Fruit fly (Drosophila melanogaster) whole organism, embryonic: ENCODE data around the gene TpnC25D.

ENCODE experiments used
- CG11398 ChIP-seq: fragments of 200-800 bp; sonication (Bioruptor generic); optimal IDR thresholded peaks from 2 replicates; lab custom pipeline; 2016; ENCODE audit warnings: missing biosample characterization, missing genetic modification characterization
- CG11456 ChIP-seq: fragments of 200-800 bp; sonication (Bioruptor generic); IDR thresholded peaks from 3 replicates; pipeline ENCODE4 v1.3.6; 2022; ENCODE audit warnings: missing biosample characterization, missing genetic modification characterization
- CG11560 ChIP-seq: fragments of 200-800 bp; sonication (Bioruptor generic); IDR thresholded peaks from 3 replicates; pipeline ENCODE4 v1.3.6; 2022; ENCODE audit warnings: missing biosample characterization, missing genetic modification characterization
- CG13624 ChIP-seq: fragments of 200-800 bp; sonication (Bioruptor generic); optimal IDR thresholded peaks from 2 replicates; lab custom pipeline; 2016; ENCODE audit warnings: missing biosample characterization, missing genetic modification characterization
- CG13775 ChIP-seq: fragments of 200-800 bp; sonication (Bioruptor generic); optimal IDR thresholded peaks from 3 replicates; lab custom pipeline; 2017; ENCODE audit warnings: missing biosample characterization, mild to moderate bottlenecking, missing genetic modification characterization
- CG15073 ChIP-seq: fragments of 200-800 bp; sonication (Bioruptor generic); optimal IDR thresholded peaks from 2 replicates; lab custom pipeline; 2016; ENCODE audit warnings: missing biosample characterization, missing genetic modification characterization
- CG15479 ChIP-seq: fragments of 200-800 bp; sonication (Bioruptor generic); optimal IDR thresholded peaks from 3 replicates; lab custom pipeline; 2019; ENCODE audit warnings: missing biosample characterization, mild to moderate bottlenecking, missing genetic modification characterization, moderate library complexity
- CG18599 ChIP-seq: fragments of 200-800 bp; sonication (Bioruptor generic); optimal IDR thresholded peaks from 3 replicates; lab custom pipeline; 2017; ENCODE audit warnings: missing biosample characterization, missing genetic modification characterization, mild to moderate bottlenecking, moderate library complexity, missing genetic modification reagents
- CG18764 ChIP-seq: fragments of 200-800 bp; sonication (Bioruptor generic); optimal IDR thresholded peaks from 3 replicates; lab custom pipeline; 2016; ENCODE audit warnings: missing biosample characterization, missing genetic modification characterization
- CG2712 ChIP-seq: fragments of 200-800 bp; optimal IDR thresholded peaks from 3 replicates; lab custom pipeline; 2019; ENCODE audit warnings: missing biosample characterization, mild to moderate bottlenecking, missing genetic modification characterization, moderate library complexity
- CG30403 ChIP-seq: fragments of 200-800 bp; sonication (Bioruptor generic); optimal IDR thresholded peaks from 3 replicates; lab custom pipeline; 2016; ENCODE audit warnings: missing biosample characterization, missing genetic modification characterization
- CG31365 ChIP-seq: fragments of 200-800 bp; sonication (Bioruptor generic); optimal IDR thresholded peaks from 2 replicates; lab custom pipeline; 2018; ENCODE audit warnings: missing biosample characterization, mild to moderate bottlenecking, missing genetic modification characterization
- CG4360 ChIP-seq: fragments of 200-800 bp; sonication (Bioruptor generic); IDR thresholded peaks from 2 replicates; pipeline ENCODE4 v1.3.6; 2022; ENCODE audit warnings: missing biosample characterization, missing genetic modification characterization
- CG5245 ChIP-seq: fragments of 200-800 bp; sonication (Bioruptor generic); optimal IDR thresholded peaks from 3 replicates; lab custom pipeline; 2016; ENCODE audit warnings: missing biosample characterization, missing genetic modification characterization
- CHES-1-like ChIP-seq: fragments of 200-800 bp; sonication (Bioruptor generic); optimal IDR thresholded peaks from 2 replicates; lab custom pipeline; 2016; ENCODE audit warnings: missing biosample characterization, missing genetic modification characterization
- CkIIα-i1 ChIP-seq: fragments of 200-800 bp; sonication (Bioruptor generic); IDR thresholded peaks from 2 replicates; pipeline ENCODE4 v1.3.6; 2022; ENCODE audit warnings: missing biosample characterization, missing genetic modification characterization
- Dref ChIP-seq: fragments of 200-800 bp; sonication (Bioruptor generic); IDR thresholded peaks from 2 replicates; pipeline ENCODE4 v1.3.6; 2022; ENCODE audit warnings: missing biosample characterization, missing genetic modification characterization
- Drgx ChIP-seq: fragments of 200-800 bp; sonication (Bioruptor generic); IDR thresholded peaks from 2 replicates; pipeline ENCODE4 v1.3.6; 2022; ENCODE audit warnings: missing biosample characterization, missing genetic modification characterization
- Ets65A ChIP-seq: fragments of 200-800 bp; sonication (Bioruptor generic); peaks from one replicate; lab custom pipeline; 2016; ENCODE audit warnings: missing biosample characterization, missing genetic modification characterization
- GATAe ChIP-seq: fragments of 200-800 bp; sonication (Bioruptor generic); conservative IDR thresholded peaks from 2 replicates; pipeline ENCODE4 v1.3.6; 2022; ENCODE audit warnings: missing biosample characterization, missing genetic modification characterization
- HLH54F ChIP-seq: fragments of 200-800 bp; sonication (Bioruptor generic); optimal IDR thresholded peaks from 3 replicates; lab custom pipeline; 2016; ENCODE audit warnings: missing biosample characterization, missing genetic modification characterization
- HmgD ChIP-seq: fragments of 200-800 bp; sonication (Bioruptor generic); optimal IDR thresholded peaks from 3 replicates; lab custom pipeline; 2016; ENCODE audit warnings: missing biosample characterization, missing genetic modification characterization
- Hmx ChIP-seq: fragments of 200-800 bp; sonication (Bioruptor generic); optimal IDR thresholded peaks from 2 replicates; lab custom pipeline; 2016; ENCODE audit warnings: missing biosample characterization, missing genetic modification characterization
- Hr39 ChIP-seq: fragments of >200 bp; optimal IDR thresholded peaks from 2 replicates; lab custom pipeline; 2017
- Hsf ChIP-seq: fragments of 200-800 bp; sonication (Bioruptor generic); optimal IDR thresholded peaks from 3 replicates; lab custom pipeline; 2016; ENCODE audit warnings: missing biosample characterization, missing genetic modification characterization
- Neu2 ChIP-seq: fragments of 200-800 bp; sonication (Bioruptor generic); optimal IDR thresholded peaks from 3 replicates; lab custom pipeline; 2016; ENCODE audit warnings: missing biosample characterization, missing genetic modification characterization, borderline replicate concordance
- Poxn ChIP-seq: fragments of 200-800 bp; sonication (Bioruptor generic); IDR thresholded peaks from 2 replicates; pipeline ENCODE4 v1.3.6; 2022; ENCODE audit warnings: missing biosample characterization, missing genetic modification characterization
- Xbp1 ChIP-seq: fragments of 200-800 bp; sonication (Bioruptor generic); optimal IDR thresholded peaks from 3 replicates; lab custom pipeline; 2016; ENCODE audit warnings: missing biosample characterization, mild to moderate bottlenecking, missing genetic modification characterization
- al ChIP-seq: fragments of 200-800 bp; sonication (Bioruptor generic); IDR thresholded peaks from 2 replicates; pipeline ENCODE4 v1.3.6; 2022; ENCODE audit warnings: missing biosample characterization, missing genetic modification characterization
- ap ChIP-seq: fragments of 200-800 bp; sonication (Bioruptor generic); IDR thresholded peaks from 2 replicates; pipeline ENCODE4 v1.3.6; 2022; ENCODE audit warnings: missing biosample characterization, missing genetic modification characterization
- cg ChIP-seq: fragments of 200-800 bp; sonication (Bioruptor generic); optimal IDR thresholded peaks from 3 replicates; lab custom pipeline; 2019; ENCODE audit warnings: missing biosample characterization, mild to moderate bottlenecking, missing genetic modification characterization, moderate library complexity
- chinmo ChIP-seq: fragments of 200-800 bp; sonication (Bioruptor generic); IDR thresholded peaks from 4 replicates; pipeline ENCODE4 v1.3.6; 2022; ENCODE audit warnings: missing biosample characterization, missing genetic modification characterization; ENCODE audit not compliant: partially characterized antibody
- crp ChIP-seq, 2 experiments: fragments of 200-800 bp; sonication (Bioruptor generic); optimal IDR thresholded peaks; 2 replicates in 1 of 2; 3 replicates in 1 of 2; lab custom pipeline; 2017; ENCODE audit warnings: missing biosample characterization in 2 of 2, missing genetic modification characterization in 2 of 2, mild to moderate bottlenecking in 1 of 2, moderate library complexity in 1 of 2
- da ChIP-seq: fragments of 200-800 bp; sonication (Bioruptor generic); optimal IDR thresholded peaks from 2 replicates; lab custom pipeline; 2016; ENCODE audit warnings: missing biosample characterization, missing genetic modification characterization
- dan ChIP-seq: fragments of 200-800 bp; sonication (Bioruptor generic); IDR thresholded peaks from 2 replicates; pipeline ENCODE4 v1.3.6; 2022; ENCODE audit warnings: missing biosample characterization, missing genetic modification characterization
- dm ChIP-seq: fragments of 200-800 bp; sonication (Bioruptor generic); optimal IDR thresholded peaks from 3 replicates; lab custom pipeline; 2016; ENCODE audit warnings: missing biosample characterization, missing genetic modification characterization
- ind ChIP-seq: fragments of 200-800 bp; sonication (Bioruptor generic); optimal IDR thresholded peaks from 3 replicates; lab custom pipeline; 2016; ENCODE audit warnings: missing biosample characterization, missing genetic modification characterization
- kni ChIP-seq: fragments of 200-800 bp; sonication (Bioruptor generic); optimal IDR thresholded peaks from 3 replicates; lab custom pipeline; 2017; ENCODE audit warnings: mild to moderate bottlenecking, missing biosample characterization, missing genetic modification reagents, missing genetic modification characterization
- knrl ChIP-seq: fragments of 200-800 bp; sonication (Bioruptor generic); IDR thresholded peaks from 3 replicates; pipeline ENCODE4 v1.3.6; 2022; ENCODE audit warnings: missing biosample characterization, missing genetic modification characterization; ENCODE audit not compliant: partially characterized antibody
- lola ChIP-seq, 3 experiments: fragments of >200 bp in 2 of 3; fragments of 200-800 bp in 1 of 3; sonication (Bioruptor generic) in 1 of 3; optimal IDR thresholded peaks; 2 replicates each; lab custom pipeline; 2017 to 2019; ENCODE audit warnings: missing biosample characterization in 3 of 3, missing genetic modification characterization in 3 of 3, mild to moderate bottlenecking in 1 of 3, moderate library complexity in 1 of 3
- maf-S ChIP-seq: fragments of 200-800 bp; sonication (Bioruptor generic); optimal IDR thresholded peaks from 2 replicates; lab custom pipeline; 2016; ENCODE audit warnings: missing biosample characterization, missing genetic modification characterization
- mirr ChIP-seq: fragments of 200-800 bp; sonication (Bioruptor generic); optimal IDR thresholded peaks from 3 replicates; lab custom pipeline; 2018; ENCODE audit warnings: missing biosample characterization, mild to moderate bottlenecking, missing genetic modification characterization
- nerfin-2 ChIP-seq: fragments of 200-800 bp; sonication (Bioruptor generic); IDR thresholded peaks from 2 replicates; pipeline ENCODE4 v1.3.6; 2022; ENCODE audit warnings: missing biosample characterization, missing genetic modification characterization; ENCODE audit not compliant: partially characterized antibody
- nom ChIP-seq: fragments of 200-800 bp; sonication (Bioruptor generic); optimal IDR thresholded peaks from 2 replicates; lab custom pipeline; 2017; ENCODE audit warnings: missing biosample characterization, missing genetic modification characterization, mild to moderate bottlenecking, moderate library complexity, missing genetic modification reagents
- pita ChIP-seq: fragments of 200-800 bp; sonication (Bioruptor generic); optimal IDR thresholded peaks from 2 replicates; lab custom pipeline; 2017; ENCODE audit warnings: missing biosample characterization, mild to moderate bottlenecking, missing genetic modification characterization
- psq ChIP-seq: fragments of 200-800 bp; sonication (Bioruptor generic); optimal IDR thresholded peaks from 2 replicates; lab custom pipeline; 2017; ENCODE audit warnings: missing biosample characterization, missing genetic modification characterization
- pzg ChIP-seq: fragments of 200-800 bp; sonication (Bioruptor generic); optimal IDR thresholded peaks from 3 replicates; lab custom pipeline; 2018; ENCODE audit warnings: missing biosample characterization, mild to moderate bottlenecking, missing genetic modification characterization, moderate library complexity
- ro ChIP-seq: fragments of 200-800 bp; sonication (Bioruptor generic); IDR thresholded peaks from 2 replicates; pipeline ENCODE4 v1.3.6; 2022; ENCODE audit warnings: missing biosample characterization, missing genetic modification characterization
- so ChIP-seq: fragments of 200-800 bp; sonication (Bioruptor generic); IDR thresholded peaks from 3 replicates; pipeline ENCODE4 v1.3.6; 2022; ENCODE audit warnings: missing biosample characterization, missing genetic modification characterization
- tio ChIP-seq: fragments of 200-800 bp; sonication (Bioruptor generic); optimal IDR thresholded peaks from 2 replicates; lab custom pipeline; 2017; ENCODE audit warnings: missing biosample characterization, missing genetic modification characterization, inconsistent platforms
- tna ChIP-seq: fragments of 200-800 bp; sonication (Bioruptor generic); IDR thresholded peaks from 2 replicates; pipeline ENCODE4 v1.3.6; 2022; ENCODE audit warnings: missing biosample characterization, missing genetic modification characterization; ENCODE audit not compliant: partially characterized antibody
- yki ChIP-seq: fragments of >200 bp; optimal IDR thresholded peaks from 3 replicates; lab custom pipeline; 2018

The TpnC25D gene

dm6 chr2L:5237175-5237753 lies 20.8 kb downstream of the TpnC25D start (continued):
- TF ChIP-seq Neu2 (GFP tag; lab: Kevin White, UChicago) = no peak
- no peak for TF ChIP-seq da (GFP tag; lab: Kevin White, UChicago)
- TF ChIP-seq CG4360 (GFP tag; lab: Robert Waterston, UW) = peak; percentile 96
- no peak for TF ChIP-seq ro (GFP tag; lab: Robert Waterston, UW)
- TF ChIP-seq CG15479 (GFP tag; lab: Kevin White, UChicago) = peak; percentile 87
- TF ChIP-seq GATAe (GFP tag; lab: Robert Waterston, UW) = no peak
- no peak for TF ChIP-seq Xbp1 (GFP tag; lab: Kevin White, UChicago)
- peak; percentile 81 for TF ChIP-seq cg (GFP tag; lab: Kevin White, UChicago)
- no peak for TF ChIP-seq Hr39 (lab: Kevin White, UChicago)
- TF ChIP-seq HLH54F (GFP tag; lab: Kevin White, UChicago) = no peak
- no peak for TF ChIP-seq pita (GFP tag; lab: Kevin White, UChicago)
- no peak for TF ChIP-seq nerfin-2 (GFP tag; lab: Robert Waterston, UW)
- no peak for TF ChIP-seq CG11398 (GFP tag; lab: Kevin White, UChicago)
- no peak for TF ChIP-seq knrl (GFP tag; lab: Robert Waterston, UW)
- TF ChIP-seq lola (GFP tag; optimal IDR thresholded peaks at IDR 0.05; lab: Kevin White, UChicago) = no peak
- TF ChIP-seq dan (GFP tag; lab: Robert Waterston, UW) = no peak
- TF ChIP-seq CG2712 = no peak
- no peak for TF ChIP-seq ap (GFP tag; lab: Robert Waterston, UW)
- no peak for TF ChIP-seq CHES-1-like
- TF ChIP-seq Drgx (GFP tag; lab: Robert Waterston, UW) = no peak
- TF ChIP-seq HmgD (GFP tag; lab: Kevin White, UChicago) = no peak
- TF ChIP-seq Dref (GFP tag; lab: Robert Waterston, UW) = no peak
- TF ChIP-seq psq (GFP tag; lab: Kevin White, UChicago) = no peak
- TF ChIP-seq CG13624 (GFP tag; lab: Kevin White, UChicago) = peak; percentile 20
- TF ChIP-seq tna (GFP tag; lab: Robert Waterston, UW) = no peak
- TF ChIP-seq maf-S (GFP tag; lab: Kevin White, UChicago) = no peak
- no peak for TF ChIP-seq al
- no peak for TF ChIP-seq CG5245 (GFP tag; lab: Kevin White, UChicago)
- TF ChIP-seq CG31365 = peak; percentile 36
- TF ChIP-seq chinmo (GFP tag; lab: Robert Waterston, UW) = peak; percentile 80; the same call in 2 of the 4 replicates
- no peak for TF ChIP-seq ind (GFP tag; lab: Kevin White, UChicago)
- TF ChIP-seq so (GFP tag; lab: Robert Waterston, UW) = peak; percentile 58; the same call in 1 of the 3 replicates
- no peak for TF ChIP-seq dm (GFP tag; lab: Kevin White, UChicago)
- TF ChIP-seq crp (GFP tag; optimal IDR thresholded peaks at IDR 0.05; lab: Kevin White, UChicago) = no peak
- TF ChIP-seq kni = peak; percentile 88
- no peak for TF ChIP-seq Poxn (GFP tag; lab: Robert Waterston, UW)
- TF ChIP-seq tio (GFP tag; lab: Kevin White, UChicago) = no peak
- TF ChIP-seq CG30403 (GFP tag; lab: Kevin White, UChicago) = no peak
- TF ChIP-seq Ets65A (GFP tag; lab: Kevin White, UChicago) = no peak
- no peak for TF ChIP-seq CG15073
- TF ChIP-seq pzg (GFP tag; lab: Kevin White, UChicago) = no peak
- no peak for TF ChIP-seq Hmx
- no peak for TF ChIP-seq CG18764 (GFP tag; lab: Kevin White, UChicago)
- TF ChIP-seq CG11560 = no peak
- TF ChIP-seq CkIIα-i1 (GFP tag; lab: Robert Waterston, UW) = no peak
- TF ChIP-seq nom (GFP tag; lab: Kevin White, UChicago) = peak; percentile 61
- TF ChIP-seq yki (lab: Kevin White, UChicago) = peak; percentile 99
- TF ChIP-seq CG13775 (GFP tag; lab: Kevin White, UChicago) = no peak
- TF ChIP-seq CG18599 (GFP tag; lab: Kevin White, UChicago) = no peak
- TF ChIP-seq Hsf = no peak
- peak; percentile 15 for TF ChIP-seq mirr
- no peak for TF ChIP-seq CG11456
